Worm (Caenorhabditis elegans) whole organism, L4 larva: Measurements from ENCODE around the gene Y17G9A.3.

Experiments
- ama-1 ChIP-seq: fragments of 150-350 bp; optimal IDR thresholded peaks from 2 replicates; lab custom pipeline; 2014; ENCODE audit warnings: inconsistent platforms, mixed read lengths
- attf-4 ChIP-seq: sonication (generic microtip); optimal IDR thresholded peaks from 3 replicates; lab custom pipeline; 2017; ENCODE audit warnings: missing biosample characterization, missing genetic modification characterization
- ceh-82 ChIP-seq: sonication (generic microtip); optimal IDR thresholded peaks from 2 replicates; lab custom pipeline; 2017; ENCODE audit warnings: missing biosample characterization, missing genetic modification characterization
- ces-1 ChIP-seq: fragments of 150-350 bp; sonication (generic microtip); optimal IDR thresholded peaks from 4 replicates; lab custom pipeline; 2014; ENCODE audit warnings: missing biosample characterization, missing genetic modification reagents, missing genetic modification characterization
- dmd-9 ChIP-seq: fragments of 200-800 bp; sonication (Bioruptor generic); IDR thresholded peaks from 2 replicates; pipeline ENCODE4 v1.3.6; 2022; ENCODE audit warnings: missing genetic modification reagents, missing genetic modification characterization, missing compliant biosample characterization
- fos-1 ChIP-seq: fragments of 150-350 bp; optimal IDR thresholded peaks from 2 replicates; lab custom pipeline; 2014; ENCODE audit warnings: missing biosample characterization, missing genetic modification characterization
- lin-13 ChIP-seq: fragments of 150-350 bp; optimal IDR thresholded peaks from 2 replicates; lab custom pipeline; 2014; ENCODE audit warnings: missing biosample characterization, missing genetic modification reagents, missing genetic modification characterization
- lin-39 ChIP-seq: fragments of 150-350 bp; optimal IDR thresholded peaks from 2 replicates; lab custom pipeline; 2014; ENCODE audit warnings: missing biosample characterization, missing genetic modification reagents, missing genetic modification characterization
- madf-5 ChIP-seq, 2 experiments: fragments of 200-800 bp; sonication (Bioruptor generic); IDR thresholded peaks; 2 replicates each; pipeline ENCODE4 v1.3.6; 2022; ENCODE audit warnings: missing compliant biosample characterization in 2 of 2, missing genetic modification characterization in 2 of 2
- nhr-76 ChIP-seq: fragments of 150-350 bp; optimal IDR thresholded peaks from 2 replicates; lab custom pipeline; 2014; ENCODE audit warnings: missing biosample characterization, missing genetic modification characterization
- pha-4 ChIP-seq, 2 experiments: fragments of 150-350 bp in 1 of 2; fragments of 200-800 bp in 1 of 2; sonication (Bioruptor generic) in 1 of 2; IDR thresholded peaks in 1 of 2; optimal IDR thresholded peaks in 1 of 2; 2 replicates each; pipeline versions ENCODE4 v1.3.6 to Lab custom; 2014 to 2022; ENCODE audit warnings: missing genetic modification characterization in 2 of 2, missing genetic modification reagents in 2 of 2, missing biosample characterization in 1 of 2, missing compliant biosample characterization in 1 of 2
- zag-1 ChIP-seq: fragments of 150-350 bp; optimal IDR thresholded peaks from 2 replicates; lab custom pipeline; 2014; ENCODE audit warnings: missing biosample characterization, missing genetic modification characterization
- zip-2 ChIP-seq: fragments of 150-350 bp; optimal IDR thresholded peaks from 2 replicates; lab custom pipeline; 2014; ENCODE audit warnings: missing biosample characterization, missing genetic modification characterization

ce11 chrIV:4821843-4822242 is 36.6 kb downstream of the Y17G9A.3 start:
- TF ChIP-seq lin-13 (no peak), madf-5 (GFP tag; IDR thresholded peaks at IDR 0.05; lab: Robert Waterston, UW) (no peak), zag-1 (tag; lab: Kevin White, UChicago) (no peak), zip-2 (tag; lab: Kevin White, UChicago) (no peak), nhr-76 (no peak), ama-1 (lab: Kevin White, UChicago) (no peak), ceh-82 (no peak), attf-4 (tag; lab: Kevin White, UChicago) (no peak), fos-1 (tag; lab: Kevin White, UChicago) (no peak), lin-39 (tag; lab: Kevin White, UChicago) (no peak), dmd-9 (GFP tag; lab: Robert Waterston, UW) (no peak), pha-4 (GFP tag; IDR thresholded peaks at IDR 0.05; lab: Robert Waterston, UW) (peak; percentile 20; the same call in 1 of the 2 replicates), pha-4 (tag; optimal IDR thresholded peaks at IDR 0.05; lab: Kevin White, UChicago) (no peak), ces-1 (GFP tag; lab: Kevin White, UChicago) (no peak)
